Worm (Caenorhabditis elegans): Measurements from ENCODE around the gene C08F1.11.

The C08F1.11 gene

ce11 chrII:1808217-1808616 is 23.5 kb upstream of the C08F1.11 start, which contains the start of gene C08F1.8:
C08F1.8 (minus strand) TSS chrII:1808317.
- no peak for TF ChIP-seq nhr-12 (tag; optimal IDR thresholded peaks at IDR 0.05)
- TF ChIP-seq zip-4 (GFP tag; optimal IDR thresholded peaks at IDR 0.05) = no peak
- TF ChIP-seq C04F5.9 (tag; optimal IDR thresholded peaks at IDR 0.05) = no peak
- peak; percentile 31 for TF ChIP-seq F16B12.6 (tag; optimal IDR thresholded peaks at IDR 0.05)
- TF ChIP-seq dpl-1 (GFP tag; optimal IDR thresholded peaks at IDR 0.05) = peak in 1 of 3 experiments; percentile 37
- peak; percentile 29 for TF ChIP-seq lin-14 (GFP tag; optimal IDR thresholded peaks at IDR 0.05)
- no peak for TF ChIP-seq tlp-1 (tag; optimal IDR thresholded peaks at IDR 0.05)
- TF ChIP-seq fkh-8 (tag; optimal IDR thresholded peaks at IDR 0.05) = peak; percentile 24
- peak; percentile 52 for TF ChIP-seq unc-86 (tag; optimal IDR thresholded peaks at IDR 0.05)
- TF ChIP-seq efl-1 (optimal IDR thresholded peaks at IDR 0.05) = peak; percentile 4 to 38
- TF ChIP-seq efl-1 (GFP tag; optimal IDR thresholded peaks at IDR 0.05 in 1 of 2) = peak in 1 of 2 experiments; percentile 29
- peak; percentile 4 for TF ChIP-seq dsc-1 (tag; optimal IDR thresholded peaks at IDR 0.05)
- peak in 1 of 2 experiments; percentile 8 for TF ChIP-seq lin-35 (GFP tag; optimal IDR thresholded peaks at IDR 0.05)

ce11 chrII:1806358-1806757 is 21.7 kb upstream of the C08F1.11 start, which contains the start of gene C08F1.12:
C08F1.12 (minus strand) TSS chrII:1806458.
- TF ChIP-seq lin-13 (GFP tag; optimal IDR thresholded peaks at IDR 0.05) (no peak), tlp-1 (tag; optimal IDR thresholded peaks at IDR 0.05) (no peak), pqm-1 (tag; optimal IDR thresholded peaks at IDR 0.05) (no peak), pag-3 (tag; optimal IDR thresholded peaks at IDR 0.05; ENCODE audit: borderline replicate concordance, insufficient read depth) (no peak), Y116A8C.19 (tag; optimal IDR thresholded peaks at IDR 0.05; ENCODE audit: borderline replicate concordance) (no peak), jun-1 (tag; optimal IDR thresholded peaks at IDR 0.05) (no peak), ceh-8 (GFP tag; optimal IDR thresholded peaks at IDR 0.05) (no peak), nhr-12 (tag; optimal IDR thresholded peaks at IDR 0.05) (no peak), ceh-82 (tag; optimal IDR thresholded peaks at IDR 0.05) (no peak), nhr-84 (tag; optimal IDR thresholded peaks at IDR 0.05) (no peak), aha-1 (tag; optimal IDR thresholded peaks at IDR 0.05) (no peak), skn-1 (tag; optimal IDR thresholded peaks at IDR 0.05) (no peak), hlh-17 (GFP tag; optimal IDR thresholded peaks at IDR 0.05; ENCODE audit: borderline replicate concordance) (no peak), unc-62 (GFP tag; optimal IDR thresholded peaks at IDR 0.05) (no peak), ets-5 (GFP tag; IDR thresholded peaks at IDR 0.05) (no peak)

ce11 chrII:1788087-1788486 is 3.4 kb upstream of the C08F1.11 start, which contains the start of the genes C08F1.6 and fbxb-13:
C08F1.6 (minus strand) TSS chrII:1788187.
fbxb-13 (plus strand) TSS chrII:1788277.
- TF ChIP-seq nhr-20 (tag; optimal IDR thresholded peaks at IDR 0.05) = no peak
- no peak for TF ChIP-seq tbx-2 (tag; optimal IDR thresholded peaks at IDR 0.05)
- TF ChIP-seq ztf-4 (tag; optimal IDR thresholded peaks at IDR 0.05) = no peak
- TF ChIP-seq blmp-1 (tag; optimal IDR thresholded peaks at IDR 0.05) = no peak
- no peak for TF ChIP-seq nhr-47 (tag; optimal IDR thresholded peaks at IDR 0.05)

- TF ChIP-seq nhr-12 (tag; optimal IDR thresholded peaks at IDR 0.05) (no peak), nhr-11 (tag; optimal IDR thresholded peaks at IDR 0.05) (no peak), lin-39 (tag; optimal IDR thresholded peaks at IDR 0.05) (no peak)
Observed at ce11 chrII:1787208-1787607, 2.5 kb upstream of the C08F1.11 start.

ce11 chrII:1786209-1786608 is 1.5 kb upstream of the C08F1.11 start, which contains the start of gene C08F1.10:
C08F1.10 (minus strand) TSS chrII:1786309.
- TF ChIP-seq irx-1 (tag; optimal IDR thresholded peaks at IDR 0.05) = no peak
- TF ChIP-seq jun-1 (tag; optimal IDR thresholded peaks at IDR 0.05) = no peak

Data from whole organism, L1 larva.